Worm (Caenorhabditis elegans) whole organism, L3 larva: ENCODE results near the gene ncr-2.

Experiments used
- ama-1 ChIP-seq: fragments of 150-350 bp; optimal IDR thresholded peaks from 2 replicates; lab custom pipeline; 2018
- lin-39 ChIP-seq: fragments of 150-350 bp; optimal IDR thresholded peaks from 2 replicates; lab custom pipeline; 2018; ENCODE audit warnings: missing biosample characterization, missing genetic modification reagents, missing genetic modification characterization
- nfya-1 ChIP-seq: sonication (generic microtip); optimal IDR thresholded peaks from 2 replicates; lab custom pipeline; 2017; ENCODE audit warnings: missing genetic modification characterization, mild to moderate bottlenecking, missing compliant biosample characterization, antibody characterized with exemption, moderate library complexity; ENCODE audit not compliant: insufficient read depth
- nhr-12 ChIP-seq: fragments of 150-350 bp; optimal IDR thresholded peaks from 2 replicates; lab custom pipeline; 2014; ENCODE audit warnings: missing biosample characterization, missing genetic modification characterization
- nhr-237 ChIP-seq: fragments of 150-350 bp; optimal IDR thresholded peaks from 2 replicates; lab custom pipeline; 2014; ENCODE audit warnings: missing biosample characterization, missing genetic modification characterization
- unc-39 ChIP-seq: sonication (generic microtip); optimal IDR thresholded peaks from 4 replicates; lab custom pipeline; 2017; ENCODE audit warnings: missing biosample characterization, missing genetic modification characterization

DNA sequence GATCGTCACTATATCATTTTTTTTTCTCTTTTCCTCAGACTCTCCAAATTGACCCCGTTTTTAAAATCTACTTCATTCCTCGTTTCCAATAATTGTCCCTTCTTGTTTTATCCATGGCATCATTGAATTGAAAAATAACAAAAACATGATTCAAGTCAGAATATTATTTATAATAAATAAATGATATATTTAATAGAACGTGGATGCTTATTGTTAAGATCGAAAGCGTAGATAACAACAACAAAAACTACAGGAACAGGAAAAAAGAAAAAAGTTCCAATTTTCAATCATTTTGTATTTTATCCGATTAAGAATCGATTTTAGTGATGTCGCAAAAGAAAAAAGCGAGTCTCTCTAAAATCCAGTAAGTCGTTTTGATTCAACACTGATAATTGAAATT, 54.2 kb downstream of the ncr-2 start, which contains the start of gene F10E9.2:
- no peak for TF ChIP-seq lin-39 (tag; lab: Kevin White, UChicago)
- TF ChIP-seq nfya-1, result no peak
- TF ChIP-seq ama-1 (lab: Kevin White, UChicago), result no peak
- TF ChIP-seq nhr-237 (tag; lab: Kevin White, UChicago), result no peak
- TF ChIP-seq nhr-12 (tag; lab: Kevin White, UChicago), result no peak
- TF ChIP-seq unc-39 (tag; lab: Kevin White, UChicago), result no peak
